Worm (Caenorhabditis elegans) whole organism, early embryonic: ENCODE data around the gene str-37.

Source experiments
- B0310.2 ChIP-seq: sonication (generic microtip); optimal IDR thresholded peaks from 2 replicates; lab custom pipeline; 2016; ENCODE audit warnings: mild to moderate bottlenecking, missing genetic modification characterization, missing compliant biosample characterization
- aly-1 ChIP-seq: sonication (generic microtip); optimal IDR thresholded peaks from 2 replicates; lab custom pipeline; 2016; ENCODE audit warnings: missing genetic modification characterization, missing compliant biosample characterization
- ama-1 ChIP-seq: fragments of 150-350 bp; optimal IDR thresholded peaks from 2 replicates; lab custom pipeline; 2014
- ceh-13 ChIP-seq: fragments of 200-800 bp; sonication (Bioruptor generic); optimal IDR thresholded peaks from 2 replicates; lab custom pipeline; 2018; ENCODE audit warnings: mild to moderate bottlenecking, missing genetic modification characterization, missing compliant biosample characterization
- ceh-36 ChIP-seq: sonication (generic microtip); optimal IDR thresholded peaks from 2 replicates; lab custom pipeline; 2016; ENCODE audit warnings: missing genetic modification characterization, inconsistent platforms, missing compliant biosample characterization
- hmbx-1 ChIP-seq: sonication (generic microtip); optimal IDR thresholded peaks from 2 replicates; lab custom pipeline; 2016; ENCODE audit warnings: mild to moderate bottlenecking, missing genetic modification characterization, missing compliant biosample characterization
- hmg-4 ChIP-seq: fragments of 200-800 bp; sonication (Bioruptor generic); optimal IDR thresholded peaks from 2 replicates; lab custom pipeline; 2018; ENCODE audit warnings: mild to moderate bottlenecking, missing genetic modification characterization, missing compliant biosample characterization
- hnd-1 ChIP-seq: sonication (generic microtip); optimal IDR thresholded peaks from 2 replicates; lab custom pipeline; 2016; ENCODE audit warnings: missing genetic modification characterization, missing compliant biosample characterization
- tbx-11 ChIP-seq: fragments of 200-800 bp; sonication (Bioruptor generic); IDR thresholded peaks from 2 replicates; pipeline ENCODE4 v1.3.6; 2022; ENCODE audit warnings: missing genetic modification characterization, missing compliant biosample characterization

DNA sequence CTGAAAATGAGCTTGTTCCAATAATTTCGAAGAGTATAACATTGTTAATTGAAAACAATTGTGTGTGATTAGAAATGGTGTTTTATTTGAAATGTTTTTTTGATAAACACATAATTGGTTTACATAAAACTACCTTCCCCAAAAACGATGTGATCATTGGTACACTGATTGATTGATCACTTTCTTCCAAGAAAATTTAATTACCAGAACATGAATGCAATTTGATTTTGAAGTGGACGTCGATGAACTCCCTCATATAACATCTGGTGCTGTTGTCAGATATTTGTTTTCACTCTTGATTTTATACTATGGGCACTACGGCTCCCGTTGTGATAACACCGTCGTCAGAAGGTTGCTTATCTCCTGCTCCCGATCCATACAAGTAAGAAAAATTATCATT is 6.9 kb upstream of the str-37 start, which contains the start of gene srh-15:
- TF ChIP-seq hnd-1 (tag; lab: Kevin White, UChicago) (no peak), hmbx-1 (tag; lab: Kevin White, UChicago) (no peak), ama-1 (lab: Kevin White, UChicago) (no peak), B0310.2 (tag; lab: Kevin White, UChicago) (no peak), tbx-11 (GFP tag; lab: Robert Waterston, UW) (no peak), aly-1 (tag; lab: Kevin White, UChicago) (no peak), hmg-4 (no peak), ceh-36 (tag; lab: Kevin White, UChicago) (no peak), ceh-13 (GFP tag; lab: Kevin White, UChicago) (no peak)
